Fruit fly (Drosophila melanogaster) whole organism, prepupa: ENCODE results near the gene MED20.
A peak's percentile ranks its signal among the peaks of the same experiment; 100 is the strongest.

ENCODE experiments used
- CG10631 ChIP-seq: fragments of 200-800 bp; sonication (Bioruptor generic); optimal IDR thresholded peaks from 2 replicates; lab custom pipeline; 2016; ENCODE audit warnings: missing biosample characterization, missing genetic modification characterization
- CG10669 ChIP-seq: fragments of 200-800 bp; sonication (Bioruptor generic); optimal IDR thresholded peaks from 3 replicates; lab custom pipeline; 2018; ENCODE audit warnings: missing biosample characterization, mild to moderate bottlenecking, missing genetic modification characterization, moderate library complexity
- CG11294 ChIP-seq: fragments of 200-800 bp; sonication (Bioruptor generic); IDR thresholded peaks from 2 replicates; pipeline ENCODE4 v1.3.6; 2022; ENCODE audit warnings: missing biosample characterization, missing genetic modification characterization
- CG11762 ChIP-seq: fragments of 200-800 bp; sonication (Bioruptor generic); optimal IDR thresholded peaks from 3 replicates; lab custom pipeline; 2016; ENCODE audit warnings: missing biosample characterization, missing genetic modification characterization; ENCODE audit not compliant: insufficient read depth
- CG11902 ChIP-seq: fragments of 200-800 bp; sonication (Bioruptor generic); optimal IDR thresholded peaks from 3 replicates; lab custom pipeline; 2016; ENCODE audit warnings: missing biosample characterization, missing genetic modification characterization
- CG15336 ChIP-seq: fragments of 200-800 bp; sonication (Bioruptor generic); IDR thresholded peaks from 2 replicates; pipeline ENCODE4 v1.3.6; 2022; ENCODE audit warnings: missing biosample characterization, missing genetic modification characterization
- CG1621 ChIP-seq: fragments of 200-800 bp; sonication (Bioruptor generic); optimal IDR thresholded peaks from 3 replicates; lab custom pipeline; 2018; ENCODE audit warnings: missing biosample characterization, mild to moderate bottlenecking, missing genetic modification characterization
- CG16779 ChIP-seq: fragments of 200-800 bp; sonication (Bioruptor generic); optimal IDR thresholded peaks from 3 replicates; lab custom pipeline; 2017; ENCODE audit warnings: missing biosample characterization, mild to moderate bottlenecking, missing genetic modification characterization
- CG3032 ChIP-seq: fragments of 200-800 bp; optimal IDR thresholded peaks from 2 replicates; lab custom pipeline; 2019; ENCODE audit warnings: missing biosample characterization, mild to moderate bottlenecking, missing genetic modification characterization, moderate library complexity
- CG31627 ChIP-seq: fragments of 200-800 bp; sonication (Bioruptor generic); optimal IDR thresholded peaks from 3 replicates; lab custom pipeline; 2016; ENCODE audit warnings: missing biosample characterization, missing genetic modification characterization
- CG32006 ChIP-seq: fragments of 200-800 bp; sonication (Bioruptor generic); optimal IDR thresholded peaks from 3 replicates; lab custom pipeline; 2017; ENCODE audit warnings: missing biosample characterization, mild to moderate bottlenecking, missing genetic modification characterization
- CG3919 ChIP-seq: fragments of 200-800 bp; sonication (Bioruptor generic); optimal IDR thresholded peaks from 3 replicates; lab custom pipeline; 2016; ENCODE audit warnings: missing biosample characterization, missing genetic modification characterization
- CG4318 ChIP-seq: fragments of 200-800 bp; sonication (Bioruptor generic); optimal IDR thresholded peaks from 3 replicates; lab custom pipeline; 2017; ENCODE audit warnings: missing biosample characterization, mild to moderate bottlenecking, missing genetic modification characterization
- CG6276 ChIP-seq: fragments of 200-800 bp; sonication (Bioruptor generic); optimal IDR thresholded peaks from 2 replicates; lab custom pipeline; 2017; ENCODE audit warnings: missing biosample characterization, mild to moderate bottlenecking, missing genetic modification characterization
- CG6792 ChIP-seq: fragments of 200-800 bp; sonication (Bioruptor generic); optimal IDR thresholded peaks from 3 replicates; lab custom pipeline; 2016; ENCODE audit warnings: missing biosample characterization, missing genetic modification characterization
- CG6854 ChIP-seq: fragments of 200-800 bp; sonication (Bioruptor generic); optimal IDR thresholded peaks from 2 replicates; lab custom pipeline; 2017; ENCODE audit warnings: missing biosample characterization, mild to moderate bottlenecking, missing genetic modification characterization
- CG8119 ChIP-seq: fragments of 200-800 bp; sonication (Bioruptor generic); IDR thresholded peaks from 3 replicates; pipeline ENCODE4 v1.3.6; 2022; ENCODE audit warnings: missing biosample characterization, missing genetic modification characterization
- CG8319 ChIP-seq: fragments of 200-800 bp; sonication (Bioruptor generic); optimal IDR thresholded peaks from 3 replicates; lab custom pipeline; 2016; ENCODE audit warnings: missing biosample characterization, missing genetic modification characterization
- CG8632 ChIP-seq: fragments of 200-800 bp; sonication (Bioruptor generic); optimal IDR thresholded peaks from 3 replicates; lab custom pipeline; 2016; ENCODE audit warnings: missing biosample characterization, missing genetic modification characterization
- CG9139 ChIP-seq: fragments of 200-800 bp; sonication (Bioruptor generic); optimal IDR thresholded peaks from 3 replicates; lab custom pipeline; 2017; ENCODE audit warnings: missing biosample characterization, mild to moderate bottlenecking, missing genetic modification characterization
- Eip75B ChIP-seq: fragments of 200-800 bp; sonication (Bioruptor generic); optimal IDR thresholded peaks from 3 replicates; lab custom pipeline; 2016; ENCODE audit warnings: missing biosample characterization, missing genetic modification characterization
- Eip78C ChIP-seq: fragments of 200-800 bp; sonication (Bioruptor generic); peaks from one replicate; lab custom pipeline; 2016; ENCODE audit warnings: missing biosample characterization, missing genetic modification characterization
- Eip93F ChIP-seq: fragments of 200-800 bp; sonication (Bioruptor generic); optimal IDR thresholded peaks from 2 replicates; lab custom pipeline; 2016; ENCODE audit warnings: missing biosample characterization, mild to moderate bottlenecking, missing genetic modification characterization
- Ets21C ChIP-seq: fragments of 200-800 bp; sonication (Bioruptor generic); optimal IDR thresholded peaks from 3 replicates; lab custom pipeline; 2016; ENCODE audit warnings: missing biosample characterization, missing genetic modification characterization
- Ets96B ChIP-seq: fragments of 200-800 bp; optimal IDR thresholded peaks from 2 replicates; lab custom pipeline; 2019; ENCODE audit warnings: missing biosample characterization, mild to moderate bottlenecking, missing genetic modification characterization, moderate library complexity
- Gug ChIP-seq: fragments of 200-800 bp; sonication (Bioruptor generic); IDR thresholded peaks from 2 replicates; pipeline ENCODE4 v1.3.6; 2022; ENCODE audit warnings: missing biosample characterization, missing genetic modification characterization
- Hr38 ChIP-seq: sonication (Bioruptor generic); optimal IDR thresholded peaks from 2 replicates; lab custom pipeline; 2016; ENCODE audit warnings: missing biosample characterization, missing genetic modification characterization
- Hr39 ChIP-seq: fragments of 200-800 bp; sonication (Bioruptor generic); optimal IDR thresholded peaks from 2 replicates; lab custom pipeline; 2016; ENCODE audit warnings: missing biosample characterization, missing genetic modification characterization
- Hr4 ChIP-seq: fragments of 200-800 bp; sonication (Bioruptor generic); optimal IDR thresholded peaks from 3 replicates; lab custom pipeline; 2016; ENCODE audit warnings: missing biosample characterization, missing genetic modification characterization
- Lpt ChIP-seq: fragments of 200-800 bp; sonication (Bioruptor generic); optimal IDR thresholded peaks from 3 replicates; lab custom pipeline; 2016; ENCODE audit warnings: missing biosample characterization, missing genetic modification characterization
- Met ChIP-seq: fragments of 200-800 bp; sonication (Bioruptor generic); optimal IDR thresholded peaks from 3 replicates; lab custom pipeline; 2016; ENCODE audit warnings: missing biosample characterization, missing genetic modification characterization
- OdsH ChIP-seq: fragments of 200-800 bp; sonication (Bioruptor generic); optimal IDR thresholded peaks from 3 replicates; lab custom pipeline; 2016; ENCODE audit warnings: missing biosample characterization, missing genetic modification characterization
- Smox ChIP-seq: fragments of 200-800 bp; sonication (Bioruptor generic); optimal IDR thresholded peaks from 3 replicates; lab custom pipeline; 2016; ENCODE audit warnings: missing biosample characterization, missing genetic modification characterization
- Sox102F ChIP-seq: fragments of 200-800 bp; sonication (Bioruptor generic); optimal IDR thresholded peaks from 2 replicates; lab custom pipeline; 2016; ENCODE audit warnings: missing biosample characterization, mild to moderate bottlenecking, missing genetic modification characterization
- Sox14 ChIP-seq: fragments of 200-800 bp; sonication (Bioruptor generic); optimal IDR thresholded peaks from 3 replicates; lab custom pipeline; 2016; ENCODE audit warnings: missing biosample characterization, missing genetic modification characterization
- Sox15 ChIP-seq: fragments of 200-800 bp; sonication (Bioruptor generic); optimal IDR thresholded peaks from 3 replicates; lab custom pipeline; 2016; ENCODE audit warnings: missing biosample characterization, missing genetic modification characterization
- acj6 ChIP-seq: fragments of 200-800 bp; sonication (Bioruptor generic); optimal IDR thresholded peaks from 3 replicates; lab custom pipeline; 2016; ENCODE audit warnings: missing biosample characterization, missing genetic modification characterization
- cyc ChIP-seq: fragments of 200-800 bp; sonication (Bioruptor generic); optimal IDR thresholded peaks from 3 replicates; lab custom pipeline; 2016; ENCODE audit warnings: missing biosample characterization, missing genetic modification characterization
- dac ChIP-seq: fragments of 200-800 bp; sonication (Bioruptor generic); optimal IDR thresholded peaks from 2 replicates; lab custom pipeline; 2017; ENCODE audit warnings: missing biosample characterization, mild to moderate bottlenecking, missing genetic modification characterization
- dsx ChIP-seq: fragments of 200-800 bp; optimal IDR thresholded peaks from 3 replicates; lab custom pipeline; 2019; ENCODE audit warnings: missing biosample characterization, mild to moderate bottlenecking, missing genetic modification characterization, moderate library complexity; ENCODE audit not compliant: poor library complexity, severe bottlenecking
- eg ChIP-seq: fragments of 200-800 bp; sonication (Bioruptor generic); IDR thresholded peaks from 3 replicates; pipeline ENCODE4 v1.3.6; 2022; ENCODE audit warnings: missing biosample characterization, missing genetic modification characterization
- esn ChIP-seq: fragments of 200-800 bp; sonication (Bioruptor generic); optimal IDR thresholded peaks from 2 replicates; lab custom pipeline; 2016; ENCODE audit warnings: missing biosample characterization, mild to moderate bottlenecking, missing genetic modification characterization, moderate library complexity
- fd59A ChIP-seq: fragments of 200-800 bp; sonication (Bioruptor generic); optimal IDR thresholded peaks from 2 replicates; lab custom pipeline; 2017; ENCODE audit warnings: missing biosample characterization, mild to moderate bottlenecking, missing genetic modification characterization, missing genetic modification reagents
- fkh ChIP-seq: fragments of 200-800 bp; sonication (Bioruptor generic); optimal IDR thresholded peaks from 3 replicates; lab custom pipeline; 2017; ENCODE audit warnings: missing biosample characterization, mild to moderate bottlenecking, missing genetic modification characterization, moderate library complexity
- lz ChIP-seq: fragments of 200-800 bp; sonication (Bioruptor generic); optimal IDR thresholded peaks from 3 replicates; lab custom pipeline; 2016; ENCODE audit warnings: missing biosample characterization, missing genetic modification characterization
- net ChIP-seq: fragments of 200-800 bp; sonication (Bioruptor generic); optimal IDR thresholded peaks from 3 replicates; lab custom pipeline; 2016; ENCODE audit warnings: missing biosample characterization, missing genetic modification characterization
- pdm3 ChIP-seq: fragments of 200-800 bp; sonication (Bioruptor generic); optimal IDR thresholded peaks from 3 replicates; lab custom pipeline; 2016; ENCODE audit warnings: missing biosample characterization, missing genetic modification characterization
- spab ChIP-seq: fragments of 200-800 bp; sonication (Bioruptor generic); optimal IDR thresholded peaks from 2 replicates; lab custom pipeline; 2017; ENCODE audit warnings: missing biosample characterization, mild to moderate bottlenecking, missing genetic modification characterization, missing genetic modification reagents
- ss ChIP-seq, 2 experiments: fragments of 200-800 bp; sonication (Bioruptor generic); optimal IDR thresholded peaks; 2 replicates in 1 of 2; 3 replicates in 1 of 2; lab custom pipeline; 2017 to 2018; ENCODE audit warnings: mild to moderate bottlenecking in 2 of 2, missing biosample characterization in 2 of 2, missing genetic modification characterization in 2 of 2, moderate library complexity in 1 of 2
- svp ChIP-seq: fragments of 200-800 bp; sonication (Bioruptor generic); peaks from one replicate; lab custom pipeline; 2016; ENCODE audit warnings: missing biosample characterization, missing genetic modification characterization
- topi ChIP-seq: fragments of 200-800 bp; sonication (Bioruptor generic); optimal IDR thresholded peaks from 3 replicates; lab custom pipeline; 2016; ENCODE audit warnings: missing biosample characterization, missing genetic modification characterization

Gene MED20

DNA sequence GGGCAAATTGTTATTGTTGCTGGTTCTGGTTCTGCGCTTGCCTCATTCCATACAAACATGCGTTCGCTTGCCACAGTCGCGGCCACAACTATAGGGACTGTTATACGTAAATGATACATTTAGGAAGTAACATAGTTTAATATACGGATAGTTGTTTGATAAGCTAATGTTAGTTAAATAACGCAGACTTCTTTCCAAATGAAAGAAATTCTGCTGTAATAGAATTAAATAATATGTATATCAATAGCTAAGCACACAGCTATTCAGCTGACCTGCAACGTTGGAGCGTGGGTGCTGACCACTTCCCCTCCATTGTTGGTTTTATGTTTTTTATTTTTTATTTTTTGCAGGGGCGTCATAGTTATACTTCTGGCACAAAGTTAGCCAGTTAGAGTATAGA, 37.9 kb downstream of the MED20 start (continued):
- TF ChIP-seq Met (GFP tag; lab: Kevin White, UChicago) (no peak), CG16779 (no peak), cyc (peak; percentile 23), ss (GFP tag; optimal IDR thresholded peaks at IDR 0.05; lab: Kevin White, UChicago) (peak in 1 of 2 experiments; percentile 52), CG32006 (peak; percentile 85), lz (GFP tag; lab: Kevin White, UChicago) (peak; percentile 31), Smox (GFP tag; lab: Kevin White, UChicago) (peak; percentile 23), CG8632 (GFP tag; lab: Kevin White, UChicago) (no peak), Hr38 (GFP tag; lab: Kevin White, UChicago) (no peak), acj6 (peak; percentile 54), Sox14 (GFP tag; lab: Kevin White, UChicago) (peak; percentile 71), fd59A (peak; percentile 37), Sox15 (peak; percentile 2), CG11294 (GFP tag; lab: Robert Waterston, UW) (peak; percentile 47; the same call in 1 of the 2 replicates), CG4318 (GFP tag; lab: Kevin White, UChicago) (no peak), Gug (GFP tag; lab: Robert Waterston, UW) (peak; percentile 65), CG1621 (peak; percentile 41), CG3919 (peak; percentile 44), Hr4 (GFP tag; lab: Kevin White, UChicago) (peak; percentile 76), Eip75B (GFP tag; lab: Kevin White, UChicago) (peak; percentile 63), eg (peak; percentile 91), CG11902 (GFP tag; lab: Kevin White, UChicago) (no peak), CG9139 (no peak), CG15336 (GFP tag; lab: Robert Waterston, UW) (peak; percentile 91), pdm3 (GFP tag; lab: Kevin White, UChicago) (peak; percentile 66), CG10631 (GFP tag; lab: Kevin White, UChicago) (peak; percentile 51), Eip78C (GFP tag; lab: Kevin White, UChicago) (peak; percentile 86), Hr39 (GFP tag; lab: Kevin White, UChicago) (peak; percentile 39), CG6792 (GFP tag; lab: Kevin White, UChicago) (peak; percentile 44), spab (GFP tag; lab: Kevin White, UChicago) (no peak), svp (no peak), Lpt (GFP tag; lab: Kevin White, UChicago) (peak; percentile 71), dac (GFP tag; lab: Kevin White, UChicago) (peak; percentile 11), Ets21C (peak; percentile 3), net (peak; percentile 65), CG3032 (tag; lab: Kevin White, UChicago) (peak; percentile 36), Eip93F (no peak)

DNA sequence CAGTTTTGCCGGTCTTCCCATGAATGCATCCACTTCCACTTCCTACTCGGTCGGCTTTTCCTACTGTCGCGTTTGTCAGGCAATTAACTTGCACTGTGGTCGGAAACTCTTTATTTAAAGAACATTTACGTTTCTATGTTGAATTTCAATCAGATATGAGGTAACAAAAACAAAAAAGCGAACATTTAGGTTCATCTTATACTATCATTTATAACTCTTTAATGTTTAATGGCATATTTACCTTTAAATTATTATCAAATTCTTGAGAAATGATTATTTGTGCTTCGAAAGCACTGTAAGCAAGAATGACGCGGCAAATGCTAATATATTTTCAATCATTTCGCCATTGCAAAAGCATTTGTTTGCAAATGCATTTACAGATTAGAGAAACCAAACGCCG, 38.9 kb downstream of the MED20 start:
- no peak for TF ChIP-seq ss (GFP tag; optimal IDR thresholded peaks at IDR 0.05; lab: Kevin White, UChicago)
- no peak for TF ChIP-seq spab (GFP tag; lab: Kevin White, UChicago)
- no peak for TF ChIP-seq acj6
- TF ChIP-seq CG10669 (GFP tag; lab: Kevin White, UChicago) = no peak
- TF ChIP-seq CG6854 (GFP tag; lab: Kevin White, UChicago) = no peak
- TF ChIP-seq eg = 0 out of 3 replicates have a peak, but pooled peaks have one; percentile 9
- TF ChIP-seq Ets96B = no peak
- no peak for TF ChIP-seq CG31627 (GFP tag; lab: Kevin White, UChicago)
- TF ChIP-seq Sox14 (GFP tag; lab: Kevin White, UChicago) = peak; percentile 11
- no peak for TF ChIP-seq CG8319 (GFP tag; lab: Kevin White, UChicago)
- no peak for TF ChIP-seq CG4318 (GFP tag; lab: Kevin White, UChicago)
- TF ChIP-seq Hr38 (GFP tag; lab: Kevin White, UChicago) = no peak
- no peak for TF ChIP-seq OdsH
- TF ChIP-seq cyc = no peak
- no peak for TF ChIP-seq fkh
- TF ChIP-seq Gug (GFP tag; lab: Robert Waterston, UW) = no peak
- TF ChIP-seq dsx = no peak
- no peak for TF ChIP-seq CG6792 (GFP tag; lab: Kevin White, UChicago)
- TF ChIP-seq Lpt (GFP tag; lab: Kevin White, UChicago) = no peak
- TF ChIP-seq CG3919 = peak; percentile 1
- no peak for TF ChIP-seq net
- TF ChIP-seq CG8119 (GFP tag; lab: Robert Waterston, UW) = peak; percentile 46; the same call in 1 of the 3 replicates
- no peak for TF ChIP-seq CG11762 (GFP tag; lab: Kevin White, UChicago)
- no peak for TF ChIP-seq CG10631 (GFP tag; lab: Kevin White, UChicago)
- no peak for TF ChIP-seq Sox102F
- TF ChIP-seq CG6276 (GFP tag; lab: Kevin White, UChicago) = no peak
- TF ChIP-seq esn (GFP tag; lab: Kevin White, UChicago) = peak; percentile 32
- TF ChIP-seq topi = peak; percentile 28
